Fruit fly (Drosophila melanogaster) whole organism, wandering third instar larva: Measurements from ENCODE around the gene schuy.
A peak's percentile ranks its signal among the peaks of the same experiment; 100 is the strongest.

ENCODE experiments used
- Abd-B ChIP-seq: fragments of >200 bp; optimal IDR thresholded peaks from 2 replicates; lab custom pipeline; 2017; ENCODE audit warnings: missing biosample characterization, missing genetic modification characterization
- CG32264 ChIP-seq: fragments of 200-800 bp; sonication (Bioruptor generic); optimal IDR thresholded peaks from 2 replicates; lab custom pipeline; 2016; ENCODE audit warnings: missing biosample characterization, missing genetic modification characterization
- CG9705 ChIP-seq: fragments of 200-800 bp; sonication (Bioruptor generic); optimal IDR thresholded peaks from 2 replicates; lab custom pipeline; 2018; ENCODE audit warnings: missing biosample characterization, mild to moderate bottlenecking, missing genetic modification characterization
- CrebA ChIP-seq: fragments of 200-800 bp; sonication (Bioruptor generic); optimal IDR thresholded peaks from 2 replicates; lab custom pipeline; 2016; ENCODE audit warnings: missing biosample characterization, mild to moderate bottlenecking, missing genetic modification characterization, borderline replicate concordance
- Dfd ChIP-seq: fragments of >200 bp; optimal IDR thresholded peaks from 2 replicates; lab custom pipeline; 2017; ENCODE audit warnings: missing biosample characterization, missing genetic modification characterization
- Dif ChIP-seq: fragments of 200-275, 200-300 bp; sonication (Bioruptor generic); optimal IDR thresholded peaks from 2 replicates; lab custom pipeline; 2018; ENCODE audit warnings: missing biosample characterization, missing genetic modification characterization; ENCODE audit not compliant: partially characterized antibody
- GATAd ChIP-seq: sonication (Bioruptor generic); optimal IDR thresholded peaks from 2 replicates; lab custom pipeline; 2016; ENCODE audit warnings: missing biosample characterization, missing genetic modification characterization
- HLH106 ChIP-seq: fragments of 200-800 bp; optimal IDR thresholded peaks from 3 replicates; lab custom pipeline; 2019; ENCODE audit warnings: missing biosample characterization, mild to moderate bottlenecking, missing genetic modification characterization, moderate library complexity
- Hnf4 ChIP-seq: fragments of 200-800 bp; sonication (Bioruptor generic); optimal IDR thresholded peaks from 2 replicates; lab custom pipeline; 2016; ENCODE audit warnings: missing biosample characterization, mild to moderate bottlenecking, missing genetic modification characterization
- Hr78 ChIP-seq: fragments of >200 bp; optimal IDR thresholded peaks from 2 replicates; lab custom pipeline; 2017; ENCODE audit warnings: missing biosample characterization, missing genetic modification characterization
- Hr83 ChIP-seq: fragments of 200-300 bp; sonication (Bioruptor generic); optimal IDR thresholded peaks from 2 replicates; lab custom pipeline; 2016; ENCODE audit warnings: missing biosample characterization, mild to moderate bottlenecking, missing genetic modification characterization, moderate library complexity; ENCODE audit not compliant: poor library complexity, severe bottlenecking
- Jra ChIP-seq: sonication (Bioruptor generic); optimal IDR thresholded peaks from 2 replicates; lab custom pipeline; 2016; ENCODE audit warnings: missing biosample characterization, missing genetic modification characterization
- Mio ChIP-seq: sonication (Bioruptor generic); optimal IDR thresholded peaks from 2 replicates; lab custom pipeline; 2016; ENCODE audit warnings: missing biosample characterization, missing genetic modification characterization
- Myc ChIP-seq: fragments of >200 bp; optimal IDR thresholded peaks from 2 replicates; lab custom pipeline; 2017
- N ChIP-seq: fragments of >200 bp; optimal IDR thresholded peaks from 2 replicates; lab custom pipeline; 2018; ENCODE audit warnings: missing biosample characterization, missing external identifiers, missing genetic modification characterization
- OdsH ChIP-seq: fragments of 200-800 bp; sonication (Bioruptor generic); optimal IDR thresholded peaks from 2 replicates; lab custom pipeline; 2016; ENCODE audit warnings: missing biosample characterization, mild to moderate bottlenecking, missing genetic modification characterization
- Rel ChIP-seq, 2 experiments: fragments of 200-800 bp; sonication (Bioruptor generic) in 1 of 2; optimal IDR thresholded peaks; 2 replicates in 1 of 2; 3 replicates in 1 of 2; lab custom pipeline; 2016 to 2019; ENCODE audit warnings: mild to moderate bottlenecking in 2 of 2, missing biosample characterization in 2 of 2, missing genetic modification characterization in 2 of 2, moderate library complexity in 1 of 2
- Sp1 ChIP-seq: fragments of 200-800 bp; sonication (Bioruptor generic); optimal IDR thresholded peaks from 3 replicates; lab custom pipeline; 2019; ENCODE audit warnings: missing biosample characterization, mild to moderate bottlenecking, missing genetic modification characterization, moderate library complexity
- Vsx2 ChIP-seq: fragments of 200-300, 225-300 bp; sonication (Bioruptor generic); optimal IDR thresholded peaks from 2 replicates; lab custom pipeline; 2018; ENCODE audit warnings: missing biosample characterization, missing genetic modification characterization; ENCODE audit not compliant: partially characterized antibody
- br ChIP-seq: fragments of 200-800 bp; sonication (Bioruptor generic); optimal IDR thresholded peaks from 2 replicates; lab custom pipeline; 2016; ENCODE audit warnings: missing biosample characterization, missing genetic modification characterization
- brk ChIP-seq: fragments of 200-800 bp; sonication (Bioruptor generic); optimal IDR thresholded peaks from 2 replicates; lab custom pipeline; 2016; ENCODE audit warnings: missing biosample characterization, mild to moderate bottlenecking, missing genetic modification characterization
- dl ChIP-seq, 2 experiments: fragments of 175-275, 200-275 bp in 1 of 2; fragments of 200-275 bp in 1 of 2; sonication (Bioruptor generic); optimal IDR thresholded peaks; lab custom pipeline; 2018; ENCODE audit warnings: mild to moderate bottlenecking in 2 of 2, missing biosample characterization in 2 of 2, missing genetic modification characterization in 2 of 2, moderate library complexity in 2 of 2; ENCODE audit not compliant: partially characterized antibody in 2 of 2, insufficient read depth in 1 of 2
- dmrt93B ChIP-seq: fragments of 200-800 bp; sonication (Bioruptor generic); optimal IDR thresholded peaks from 2 replicates; lab custom pipeline; 2018; ENCODE audit warnings: missing biosample characterization, mild to moderate bottlenecking, missing genetic modification characterization
- dsf ChIP-seq: sonication (Bioruptor generic); optimal IDR thresholded peaks from 2 replicates; lab custom pipeline; 2016; ENCODE audit warnings: missing biosample characterization, missing genetic modification characterization, borderline replicate concordance
- ey ChIP-seq: fragments of 200-800 bp; sonication (Bioruptor generic); optimal IDR thresholded peaks from 2 replicates; lab custom pipeline; 2016; ENCODE audit warnings: missing biosample characterization, missing genetic modification characterization
- foxo ChIP-seq, 2 experiments: fragments of 200-800 bp; sonication (Bioruptor generic); optimal IDR thresholded peaks; 2 replicates in 1 of 2; 3 replicates in 1 of 2; lab custom pipeline; 2016 to 2017; ENCODE audit warnings: missing biosample characterization in 2 of 2, missing genetic modification characterization in 2 of 2
- fru ChIP-seq: fragments of 200-800 bp; sonication (Bioruptor generic); optimal IDR thresholded peaks from 3 replicates; lab custom pipeline; 2016; ENCODE audit warnings: missing biosample characterization, mild to moderate bottlenecking, missing genetic modification characterization
- h ChIP-seq: fragments of 200-800 bp; sonication (Bioruptor generic); optimal IDR thresholded peaks from 3 replicates; lab custom pipeline; 2016; ENCODE audit warnings: missing biosample characterization, mild to moderate bottlenecking, missing genetic modification characterization
- jim ChIP-seq: fragments of 175-275, 200-325 bp; sonication (Bioruptor generic); optimal IDR thresholded peaks from 2 replicates; lab custom pipeline; 2016; ENCODE audit warnings: missing biosample characterization, mild to moderate bottlenecking, missing genetic modification characterization
- lola ChIP-seq: fragments of >200 bp; optimal IDR thresholded peaks from 2 replicates; lab custom pipeline; 2017; ENCODE audit warnings: missing biosample characterization, missing genetic modification characterization
- pan ChIP-seq: fragments of >200 bp; optimal IDR thresholded peaks from 2 replicates; lab custom pipeline; 2017
- psq ChIP-seq: fragments of 200-800 bp; sonication (Bioruptor generic); optimal IDR thresholded peaks from 3 replicates; lab custom pipeline; 2017; ENCODE audit warnings: missing biosample characterization, mild to moderate bottlenecking, missing genetic modification characterization, moderate library complexity
- rgr ChIP-seq: fragments of 200-800 bp; sonication (Bioruptor generic); optimal IDR thresholded peaks from 3 replicates; lab custom pipeline; 2016; ENCODE audit warnings: missing biosample characterization, mild to moderate bottlenecking, missing genetic modification characterization
- sage ChIP-seq: fragments of 200-800 bp; sonication (Bioruptor generic); optimal IDR thresholded peaks from 2 replicates; lab custom pipeline; 2016; ENCODE audit warnings: missing biosample characterization, mild to moderate bottlenecking, missing genetic modification characterization
- sv ChIP-seq: fragments of 200-800 bp; sonication (Bioruptor generic); optimal IDR thresholded peaks from 3 replicates; lab custom pipeline; 2016; ENCODE audit warnings: missing biosample characterization, missing genetic modification characterization
- tai ChIP-seq: sonication (Bioruptor generic); optimal IDR thresholded peaks from 2 replicates; lab custom pipeline; 2016; ENCODE audit warnings: missing biosample characterization, missing genetic modification characterization
- usp ChIP-seq: fragments of >200 bp; optimal IDR thresholded peaks from 2 replicates; lab custom pipeline; 2017; ENCODE audit warnings: missing biosample characterization, missing genetic modification characterization
- woc ChIP-seq: sonication (Bioruptor generic); optimal IDR thresholded peaks from 2 replicates; lab custom pipeline; 2016; ENCODE audit warnings: missing biosample characterization, mild to moderate bottlenecking, missing genetic modification characterization

Gene schuy

DNA sequence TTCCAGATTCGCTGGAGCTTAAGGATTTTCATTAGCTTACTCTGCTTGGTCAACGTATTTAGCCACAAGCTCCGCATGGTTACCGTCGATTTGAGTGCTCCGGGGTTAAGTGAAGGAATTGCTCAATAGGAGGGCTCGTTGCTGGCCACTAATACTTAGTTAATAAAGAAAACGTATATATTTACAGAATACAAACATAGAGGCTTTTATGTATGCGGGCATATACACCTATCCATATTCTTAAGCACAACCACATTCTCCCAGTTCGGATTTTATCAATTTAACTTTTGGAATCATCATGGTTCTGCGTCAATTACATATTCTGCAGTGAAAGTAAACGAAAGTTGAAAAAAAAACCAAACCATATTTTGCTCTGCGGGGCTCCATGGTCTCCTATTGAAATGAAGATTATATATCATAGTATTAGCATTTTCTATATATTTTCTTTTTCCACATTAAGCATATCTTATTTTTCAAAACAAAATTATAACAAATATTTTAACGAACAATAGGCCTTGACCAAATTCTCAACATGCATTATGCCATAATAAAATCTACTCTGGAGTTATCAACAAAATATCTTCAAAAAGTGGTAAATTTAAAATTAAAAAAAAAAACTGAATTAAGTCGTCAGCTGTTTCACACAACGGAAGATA, 14.3 kb downstream of the schuy start, which contains the start of the genes Tom20 and Gabat:
TSS of gene Tom20 (plus strand) at position 564 of the 656 bp plus-strand sequence.
TSS of gene Gabat (minus strand) at position 606 of the 656 bp plus-strand sequence.
- TF ChIP-seq h (GFP tag; lab: Kevin White, UChicago) (no peak), br (GFP tag; lab: Kevin White, UChicago) (no peak), woc (GFP tag; lab: Kevin White, UChicago) (no peak), Hr83 (no peak), Mio (GFP tag; lab: Kevin White, UChicago) (no peak), lola (GFP tag; lab: Kevin White, UChicago) (no peak), Vsx2 (GFP tag; lab: Kevin White, UChicago) (no peak), rgr (GFP tag; lab: Kevin White, UChicago) (no peak), Abd-B (GFP tag; lab: Kevin White, UChicago) (no peak), GATAd (GFP tag; lab: Kevin White, UChicago) (no peak), CG32264 (GFP tag; lab: Kevin White, UChicago) (no peak), ey (GFP tag; lab: Kevin White, UChicago) (no peak), fru (no peak), Myc (lab: Kevin White, UChicago) (no peak), Jra (no peak)

DNA sequence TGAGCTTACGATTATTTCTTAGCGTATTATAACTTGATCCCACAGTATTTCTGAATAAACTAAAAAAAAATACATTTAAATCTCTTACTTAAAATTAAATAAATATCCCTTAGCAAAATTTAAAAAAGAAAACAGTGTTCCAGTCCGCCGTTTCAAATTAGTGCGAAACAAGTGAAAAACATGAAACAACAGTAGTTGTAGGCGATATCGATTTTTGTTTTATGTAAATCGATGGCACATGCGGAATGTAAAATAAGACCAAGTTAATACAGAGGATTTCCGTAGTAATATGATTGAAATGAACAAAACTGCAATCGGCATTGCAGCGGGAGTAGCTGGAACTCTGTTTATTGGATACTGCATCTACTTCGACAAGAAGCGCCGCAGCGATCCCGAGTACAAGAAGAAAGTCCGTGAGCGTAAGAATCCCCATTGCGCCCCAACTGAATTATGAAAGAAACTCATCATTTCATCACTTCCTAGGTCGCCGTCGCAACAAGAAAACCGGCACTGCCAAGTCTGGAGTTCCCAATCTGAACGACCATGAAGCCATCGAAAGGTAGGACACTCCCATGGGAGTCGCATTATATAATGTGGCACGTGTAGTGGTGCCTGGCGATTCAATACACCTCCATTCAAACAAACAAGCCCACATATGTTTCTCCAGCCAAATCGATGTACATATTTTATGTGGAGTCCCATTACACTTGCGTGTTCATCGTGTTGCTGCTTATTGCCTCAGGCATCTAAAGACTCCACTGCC, 15.2 kb downstream of the schuy start:
- TF ChIP-seq Rel (GFP tag; optimal IDR thresholded peaks at IDR 0.05; lab: Kevin White, UChicago) (no peak), Rel (tag; optimal IDR thresholded peaks at IDR 0.05; lab: Kevin White, UChicago) (no peak), fru (peak; percentile 41), woc (GFP tag; lab: Kevin White, UChicago) (peak; percentile 56)

DNA sequence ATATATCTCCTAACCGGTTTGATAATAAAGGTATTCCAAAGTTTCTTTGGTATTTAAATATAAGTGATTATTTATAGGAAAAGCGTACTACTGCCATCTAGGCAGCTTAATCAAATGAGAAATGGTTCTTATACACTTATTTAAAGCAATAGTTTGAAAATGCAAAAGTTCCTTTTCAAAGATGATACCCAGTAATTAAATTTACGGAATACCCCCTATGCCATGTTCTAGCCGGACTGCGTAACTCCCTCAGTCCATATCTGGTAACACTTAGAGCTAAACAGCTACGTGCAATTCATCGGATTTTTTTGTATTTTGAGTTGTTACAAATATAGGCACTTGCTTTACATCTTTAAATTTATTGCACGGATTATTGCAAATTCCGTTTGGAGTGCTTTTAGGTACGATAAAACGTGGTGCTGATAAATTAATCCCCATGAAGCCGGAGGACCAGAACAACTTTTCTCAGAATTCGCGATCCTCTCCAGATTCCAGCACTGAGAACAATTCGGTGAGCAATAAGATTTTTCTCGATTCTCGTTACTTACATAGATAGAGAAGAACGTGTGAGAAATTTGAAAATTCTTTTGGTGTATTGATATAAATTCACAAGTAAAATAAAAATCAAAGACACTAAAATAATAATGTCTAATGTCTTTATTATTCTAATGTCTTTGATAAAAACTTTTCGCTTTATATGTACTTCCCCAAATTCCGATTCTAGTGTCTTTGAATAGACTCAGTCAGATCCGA, 16.8 kb downstream of the schuy start, which contains the start of gene CG7668:
TSS of gene CG7668 (plus strand) at position 255 of the 753 bp plus-strand sequence.
- TF ChIP-seq br (GFP tag; lab: Kevin White, UChicago) (peak; percentile 89), Jra (peak; percentile 75), lola (GFP tag; lab: Kevin White, UChicago) (no peak), dsf (peak; percentile 69), Abd-B (GFP tag; lab: Kevin White, UChicago) (no peak), dmrt93B (GFP tag; lab: Kevin White, UChicago) (peak; percentile 76), CG32264 (GFP tag; lab: Kevin White, UChicago) (peak; percentile 65), h (GFP tag; lab: Kevin White, UChicago) (peak; percentile 93), dl (GFP tag; optimal IDR thresholded peaks at IDR 0.05; lab: Kevin White, UChicago; ENCODE audit: insufficient read depth in 1 of 2, partially characterized antibody in 2 of 2) (no peak), CrebA (GFP tag; lab: Kevin White, UChicago) (peak; percentile 63), pan (lab: Kevin White, UChicago) (peak; percentile 28), rgr (GFP tag; lab: Kevin White, UChicago) (peak; percentile 93), usp (GFP tag; lab: Kevin White, UChicago) (no peak), Dif (no peak), tai (GFP tag; lab: Kevin White, UChicago) (peak; percentile 75), fru (peak; percentile 91), foxo (GFP tag; optimal IDR thresholded peaks at IDR 0.05; lab: Kevin White, UChicago) (peak in 1 of 2 experiments; percentile 94), Mio (GFP tag; lab: Kevin White, UChicago) (no peak), Hr78 (GFP tag; lab: Kevin White, UChicago) (no peak), ey (GFP tag; lab: Kevin White, UChicago) (peak; percentile 88), GATAd (GFP tag; lab: Kevin White, UChicago) (peak; percentile 37), brk (GFP tag; lab: Kevin White, UChicago) (peak; percentile 86), sage (GFP tag; lab: Kevin White, UChicago) (peak; percentile 73), Sp1 (GFP tag; lab: Kevin White, UChicago) (peak; percentile 95), jim (GFP tag; lab: Kevin White, UChicago) (no peak), Vsx2 (GFP tag; lab: Kevin White, UChicago) (no peak), Hr83 (peak; percentile 81), N (no peak), HLH106 (tag; lab: Kevin White, UChicago) (peak; percentile 95), Dfd (GFP tag; lab: Kevin White, UChicago) (no peak), psq (GFP tag; lab: Kevin White, UChicago) (peak; percentile 81), Rel (GFP tag; optimal IDR thresholded peaks at IDR 0.05; lab: Kevin White, UChicago) (peak; percentile 40), Rel (tag; optimal IDR thresholded peaks at IDR 0.05; lab: Kevin White, UChicago) (peak; percentile 80), woc (GFP tag; lab: Kevin White, UChicago) (peak; percentile 79), CG9705 (peak; percentile 89), Myc (lab: Kevin White, UChicago) (no peak), OdsH (peak; percentile 90), sv (peak; percentile 85), Hnf4 (peak; percentile 87)
